Worm (Caenorhabditis elegans): ENCODE measurements around the gene Y48A6C.8.
A peak's percentile ranks its signal among the peaks of the same experiment; 100 is the strongest.

The Y48A6C.8 gene

ce11 chrIII:11118107-11118506, 9.3 kb downstream of the Y48A6C.8 start:
- TF ChIP-seq Y53G8AR.9 (GFP tag; conservative IDR thresholded peaks at IDR 0.05) = 0 out of 2 replicates have a peak, but pooled peaks have one; percentile 73
- peak; percentile 74 for TF ChIP-seq hmg-1.2 (GFP tag; IDR thresholded peaks at IDR 0.05)
- peak; percentile 86 for TF ChIP-seq madf-6 (GFP tag; IDR thresholded peaks at IDR 0.05)
- TF ChIP-seq dox-1 (GFP tag; IDR thresholded peaks at IDR 0.05) = peak; percentile 61
- peak; percentile 41 for TF ChIP-seq tbp1 (GFP tag; optimal IDR thresholded peaks at IDR 0.05)
- peak; percentile 76 for TF ChIP-seq madf-3 (GFP tag; IDR thresholded peaks at IDR 0.05)
- TF ChIP-seq lsl-1 (GFP tag; optimal IDR thresholded peaks at IDR 0.05) = peak; percentile 53
- peak; percentile 71 for TF ChIP-seq nfyb-1 (GFP tag; IDR thresholded peaks at IDR 0.05)
- TF ChIP-seq snpc-4 (GFP tag; optimal IDR thresholded peaks at IDR 0.05) = peak; percentile 89
- peak; percentile 78 to 97 (median 94) for TF ChIP-seq snpc-4 (tag; optimal IDR thresholded peaks at IDR 0.05)
- peak; percentile 74; the same call in 1 of the 2 replicates for TF ChIP-seq hsf-1 (GFP tag; IDR thresholded peaks at IDR 0.05)
- TF ChIP-seq F39B2.1 (GFP tag; IDR thresholded peaks at IDR 0.05) = peak; percentile 56; the same call in 1 of the 2 replicates
- peak; percentile 91 for TF ChIP-seq snpc-1.1 (tag; optimal IDR thresholded peaks at IDR 0.05; ENCODE audit: insufficient read depth)
- TF ChIP-seq attf-3 (GFP tag; conservative IDR thresholded peaks at IDR 0.05) = 0 out of 2 replicates have a peak, but pooled peaks have one; percentile 11
- peak; percentile 76; the same call in 1 of the 2 replicates for TF ChIP-seq ekl-4 (GFP tag; IDR thresholded peaks at IDR 0.05)
- peak; percentile 49; the same call in 1 of the 2 replicates for TF ChIP-seq lin-26 (GFP tag; IDR thresholded peaks at IDR 0.05)
- TF ChIP-seq Y56A3A.18 (GFP tag; IDR thresholded peaks at IDR 0.05) = 0 out of 2 replicates have a peak, but pooled peaks have one; percentile 56
- TF ChIP-seq ceh-58 (GFP tag; IDR thresholded peaks at IDR 0.05) = 0 out of 2 replicates have a peak, but pooled peaks have one; percentile 21
- peak; percentile 53 for TF ChIP-seq F33H1.4 (GFP tag; IDR thresholded peaks at IDR 0.05)
- TF ChIP-seq pbrm-1 (GFP tag; IDR thresholded peaks at IDR 0.05) = peak; percentile 93
- TF ChIP-seq rcor-1 (GFP tag; IDR thresholded peaks at IDR 0.05) = peak; percentile 83
- TF ChIP-seq madf-8 (GFP tag; conservative IDR thresholded peaks at IDR 0.05) = peak; percentile 22
- 0 out of 2 replicates have a peak, but pooled peaks have one; percentile 51 for TF ChIP-seq hmg-20 (GFP tag; IDR thresholded peaks at IDR 0.05)
- 0 out of 2 replicates have a peak, but pooled peaks have one; percentile 19 for TF ChIP-seq Y53F4B.3 (GFP tag; IDR thresholded peaks at IDR 0.05)
- TF ChIP-seq ztf-28 (GFP tag; IDR thresholded peaks at IDR 0.05) = 0 out of 2 replicates have a peak, but pooled peaks have one; percentile 6
- TF ChIP-seq xnd-1 (tag; optimal IDR thresholded peaks at IDR 0.05) = peak; percentile 41
- 0 out of 2 replicates have a peak, but pooled peaks have one; percentile 35 for TF ChIP-seq C17E4.6 (GFP tag; IDR thresholded peaks at IDR 0.05)
- peak; percentile 39 for TF ChIP-seq efl-1 (GFP tag; optimal IDR thresholded peaks at IDR 0.05)
- TF ChIP-seq ceh-91 (GFP tag; IDR thresholded peaks at IDR 0.05) = peak; percentile 71
- TF ChIP-seq snpc-3.4 (tag; optimal IDR thresholded peaks at IDR 0.05) = peak; percentile 87
- peak; percentile 72 for TF ChIP-seq mcd-1 (GFP tag; IDR thresholded peaks at IDR 0.05)
- peak; percentile 98 for TF ChIP-seq D2030.7 (GFP tag; IDR thresholded peaks at IDR 0.05)
- peak; percentile 92 for TF ChIP-seq attf-6 (GFP tag; IDR thresholded peaks at IDR 0.05)
- peak; percentile 87 for TF ChIP-seq ceh-100 (GFP tag; IDR thresholded peaks at IDR 0.05)
- TF ChIP-seq Y95B8A.8 (GFP tag; IDR thresholded peaks at IDR 0.05) = peak; percentile 80; the same call in 1 of the 2 replicates
- peak; percentile 51 for TF ChIP-seq lin-54 (GFP tag; optimal IDR thresholded peaks at IDR 0.05)

ce11 chrIII:11115956-11116355, 11.5 kb downstream of the Y48A6C.8 start:
- no peak for TF ChIP-seq Y53F4B.3 (GFP tag; IDR thresholded peaks at IDR 0.05)
- no peak for TF ChIP-seq Y95B8A.8 (GFP tag; IDR thresholded peaks at IDR 0.05)

ce11 chrIII:11113845-11114244, 13.6 kb downstream of the Y48A6C.8 start:
- no peak for TF ChIP-seq F39B2.1 (GFP tag; IDR thresholded peaks at IDR 0.05)
- TF ChIP-seq rpc-1 (optimal IDR thresholded peaks at IDR 0.05) = no peak
- no peak for TF ChIP-seq rpc-1 (tag; optimal IDR thresholded peaks at IDR 0.05)
- TF ChIP-seq nhr-120 (GFP tag; IDR thresholded peaks at IDR 0.05) = no peak
- TF ChIP-seq snpc-4 (GFP tag; optimal IDR thresholded peaks at IDR 0.05) = no peak
- TF ChIP-seq snpc-4 (tag; optimal IDR thresholded peaks at IDR 0.05) = no peak
- peak; percentile 39 for TF ChIP-seq xnd-1 (tag; optimal IDR thresholded peaks at IDR 0.05)
- TF ChIP-seq tlf-1 (GFP tag; optimal IDR thresholded peaks at IDR 0.05) = no peak
- TF ChIP-seq tbp1 (GFP tag; optimal IDR thresholded peaks at IDR 0.05) = no peak
- no peak for TF ChIP-seq ztf-18 (tag; optimal IDR thresholded peaks at IDR 0.05)
- no peak for TF ChIP-seq sea-2 (GFP tag; IDR thresholded peaks at IDR 0.05)
- TF ChIP-seq ztf-6 (GFP tag; IDR thresholded peaks at IDR 0.05) = no peak
- no peak for TF ChIP-seq nfya-2 (GFP tag; IDR thresholded peaks at IDR 0.05)
- TF ChIP-seq B0261.1 (tag; optimal IDR thresholded peaks at IDR 0.05) = no peak
- TF ChIP-seq madf-6 (GFP tag; IDR thresholded peaks at IDR 0.05) = peak; percentile 40; the same call in 1 of the 2 replicates
- TF ChIP-seq F33H1.4 (GFP tag; IDR thresholded peaks at IDR 0.05) = peak; percentile 64
- no peak for TF ChIP-seq lin-26 (GFP tag; IDR thresholded peaks at IDR 0.05)
- no peak for TF ChIP-seq hlh-26 (GFP tag; conservative IDR thresholded peaks at IDR 0.05)
